Worm (Caenorhabditis elegans) whole organism, young adult: ENCODE results near the gene B0222.1.

Experiments used
- B0019.2 ChIP-seq: fragments of 200-800 bp; sonication (Bioruptor generic); conservative IDR thresholded peaks from 2 replicates; pipeline ENCODE4 v1.3.6; 2022; ENCODE audit warnings: missing genetic modification reagents, missing genetic modification characterization, missing compliant biosample characterization
- C17E4.6 ChIP-seq: fragments of 200-800 bp; sonication (Bioruptor generic); IDR thresholded peaks from 2 replicates; pipeline ENCODE4 v1.3.6; 2022; ENCODE audit warnings: missing genetic modification reagents, missing genetic modification characterization, missing compliant biosample characterization
- F22D6.2 ChIP-seq: sonication (generic microtip); optimal IDR thresholded peaks from 2 replicates; lab custom pipeline; 2016; ENCODE audit warnings: mild to moderate bottlenecking, missing genetic modification characterization, missing compliant biosample characterization
- F57C9.4 ChIP-seq: sonication (generic microtip); optimal IDR thresholded peaks from 2 replicates; lab custom pipeline; 2017; ENCODE audit warnings: mild to moderate bottlenecking, missing genetic modification characterization, missing compliant biosample characterization
- K12H6.12 ChIP-seq: fragments of 200-800 bp; sonication (Bioruptor generic); optimal IDR thresholded peaks from 2 replicates; lab custom pipeline; 2018; ENCODE audit warnings: mild to moderate bottlenecking, missing genetic modification characterization, missing compliant biosample characterization
- T07F8.4 ChIP-seq: sonication (generic microtip); optimal IDR thresholded peaks from 2 replicates; lab custom pipeline; 2016; ENCODE audit warnings: mild to moderate bottlenecking, missing genetic modification characterization, moderate library complexity, missing compliant biosample characterization
- T26A5.8 ChIP-seq: sonication (generic microtip); optimal IDR thresholded peaks from 2 replicates; lab custom pipeline; 2016; ENCODE audit warnings: missing genetic modification characterization, missing compliant biosample characterization
- Y53G8AR.9 ChIP-seq: fragments of 200-800 bp; sonication (Bioruptor generic); conservative IDR thresholded peaks from 2 replicates; pipeline ENCODE4 v1.3.6; 2022; ENCODE audit warnings: missing genetic modification reagents, missing genetic modification characterization, missing compliant biosample characterization
- Y56A3A.18 ChIP-seq: fragments of 200-800 bp; sonication (Bioruptor generic); IDR thresholded peaks from 2 replicates; pipeline ENCODE4 v1.3.6; 2022; ENCODE audit warnings: missing genetic modification reagents, missing genetic modification characterization, missing compliant biosample characterization
- ZK185.1 ChIP-seq: sonication (generic microtip); optimal IDR thresholded peaks from 2 replicates; lab custom pipeline; 2016; ENCODE audit warnings: mild to moderate bottlenecking, missing genetic modification characterization, missing compliant biosample characterization; ENCODE audit not compliant: poor library complexity, severe bottlenecking
- akir-1 ChIP-seq: fragments of 200-800 bp; sonication (Bioruptor generic); optimal IDR thresholded peaks from 2 replicates; lab custom pipeline; 2018; ENCODE audit warnings: mild to moderate bottlenecking, missing genetic modification characterization, moderate library complexity, missing compliant biosample characterization
- ama-1 ChIP-seq, 3 experiments: fragments of 150-350 bp in 1 of 3; sonication (generic microtip) in 2 of 3; optimal IDR thresholded peaks; 2 replicates each; lab custom pipeline; 2014 to 2018; ENCODE audit warnings: missing biosample characterization in 2 of 3, missing genetic modification characterization in 2 of 3, missing genetic modification reagents in 2 of 3
- aptf-2 ChIP-seq: fragments of 200-800 bp; sonication (Bioruptor generic); conservative IDR thresholded peaks from 2 replicates; pipeline ENCODE4 v1.3.6; 2022; ENCODE audit warnings: missing genetic modification reagents, missing genetic modification characterization, missing compliant biosample characterization
- attf-5 ChIP-seq: fragments of 200-800 bp; sonication (Bioruptor generic); optimal IDR thresholded peaks from 2 replicates; lab custom pipeline; 2018; ENCODE audit warnings: mild to moderate bottlenecking, missing genetic modification characterization, missing compliant biosample characterization
- bed-2 ChIP-seq: fragments of 200-800 bp; sonication (Bioruptor generic); IDR thresholded peaks from 2 replicates; pipeline ENCODE4 v1.3.6; 2022; ENCODE audit warnings: missing genetic modification reagents, missing genetic modification characterization, missing compliant biosample characterization
- efl-1 ChIP-seq: fragments of 150-350 bp; optimal IDR thresholded peaks from 2 replicates; lab custom pipeline; 2014; ENCODE audit warnings: missing biosample characterization, missing genetic modification reagents, missing genetic modification characterization
- egrh-3 ChIP-seq: fragments of 200-800 bp; sonication (Bioruptor generic); IDR thresholded peaks from 2 replicates; pipeline ENCODE4 v1.3.6; 2022; ENCODE audit warnings: missing genetic modification reagents, missing genetic modification characterization, missing compliant biosample characterization
- ekl-4 ChIP-seq: fragments of 200-800 bp; sonication (Bioruptor generic); IDR thresholded peaks from 2 replicates; pipeline ENCODE4 v1.3.6; 2022; ENCODE audit warnings: missing genetic modification reagents, missing genetic modification characterization, missing compliant biosample characterization
- lag-1 ChIP-seq: fragments of 200-800 bp; sonication (Bioruptor generic); IDR thresholded peaks from 2 replicates; pipeline ENCODE4 v1.3.6; 2022; ENCODE audit warnings: missing genetic modification reagents, missing genetic modification characterization, missing compliant biosample characterization
- lin-54 ChIP-seq: fragments of 200-800 bp; sonication (Bioruptor generic); optimal IDR thresholded peaks from 2 replicates; lab custom pipeline; 2018; ENCODE audit warnings: mild to moderate bottlenecking, missing genetic modification characterization, missing compliant biosample characterization
- lir-1 ChIP-seq: fragments of 200-800 bp; sonication (Bioruptor generic); conservative IDR thresholded peaks from 2 replicates; pipeline ENCODE4 v1.3.6; 2022; ENCODE audit warnings: missing genetic modification reagents, missing genetic modification characterization, missing compliant biosample characterization
- lsl-1 ChIP-seq: fragments of 200-800 bp; sonication (Bioruptor generic); optimal IDR thresholded peaks from 2 replicates; lab custom pipeline; 2018; ENCODE audit warnings: mild to moderate bottlenecking, missing genetic modification characterization, moderate library complexity, missing compliant biosample characterization
- mcd-1 ChIP-seq: fragments of 200-800 bp; sonication (Bioruptor generic); IDR thresholded peaks from 2 replicates; pipeline ENCODE4 v1.3.6; 2022; ENCODE audit warnings: missing genetic modification reagents, missing genetic modification characterization, missing compliant biosample characterization
- mel-28 ChIP-seq: sonication (generic microtip); optimal IDR thresholded peaks from 2 replicates; lab custom pipeline; 2016; ENCODE audit warnings: borderline replicate concordance, mild to moderate bottlenecking, missing genetic modification characterization, missing compliant biosample characterization
- nfya-1 ChIP-seq: sonication (generic microtip); optimal IDR thresholded peaks from 2 replicates; lab custom pipeline; 2017; ENCODE audit warnings: antibody characterized with exemption, missing compliant biosample characterization, missing genetic modification characterization, borderline replicate concordance; ENCODE audit not compliant: insufficient read depth
- nfya-2 ChIP-seq: fragments of 200-800 bp; sonication (Bioruptor generic); IDR thresholded peaks from 2 replicates; pipeline ENCODE4 v1.3.6; 2022; ENCODE audit warnings: missing genetic modification reagents, missing genetic modification characterization, missing compliant biosample characterization
- nfyb-1 ChIP-seq: fragments of 200-800 bp; sonication (Bioruptor generic); IDR thresholded peaks from 2 replicates; pipeline ENCODE4 v1.3.6; 2022; ENCODE audit warnings: missing genetic modification reagents, missing genetic modification characterization, missing compliant biosample characterization
- nhr-179 ChIP-seq: sonication (generic microtip); optimal IDR thresholded peaks from 2 replicates; lab custom pipeline; 2016; ENCODE audit warnings: mild to moderate bottlenecking, missing genetic modification characterization, missing compliant biosample characterization
- nhr-27 ChIP-seq: fragments of 200-800 bp; sonication (Bioruptor generic); optimal IDR thresholded peaks from 2 replicates; lab custom pipeline; 2018; ENCODE audit warnings: mild to moderate bottlenecking, missing genetic modification characterization, moderate library complexity, missing compliant biosample characterization
- rcor-1 ChIP-seq: fragments of 200-800 bp; sonication (Bioruptor generic); IDR thresholded peaks from 2 replicates; pipeline ENCODE4 v1.3.6; 2022; ENCODE audit warnings: missing genetic modification reagents, missing genetic modification characterization, missing compliant biosample characterization
- sdz-38 ChIP-seq: sonication (generic microtip); optimal IDR thresholded peaks from 2 replicates; lab custom pipeline; 2016; ENCODE audit warnings: missing genotype, missing genetic modification characterization, missing compliant biosample characterization
- snpc-4 ChIP-seq, 5 experiments: fragments of 150-350 bp in 1 of 5; sonication (generic microtip) in 4 of 5; optimal IDR thresholded peaks; 2 replicates each; lab custom pipeline; 2014 to 2018; ENCODE audit warnings: missing genetic modification characterization in 5 of 5, missing biosample characterization in 3 of 5, antibody characterized with exemption in 2 of 5, mild to moderate bottlenecking in 2 of 5, missing compliant biosample characterization in 2 of 5, missing genotype in 2 of 5, moderate library complexity in 2 of 5, missing genetic modification reagents in 1 of 5
- somi-1 ChIP-seq: fragments of 200-800 bp; sonication (Bioruptor generic); optimal IDR thresholded peaks from 2 replicates; lab custom pipeline; 2018; ENCODE audit warnings: mild to moderate bottlenecking, missing genetic modification characterization, missing compliant biosample characterization
- tbp1 ChIP-seq: fragments of 200-800 bp; sonication (Bioruptor generic); optimal IDR thresholded peaks from 2 replicates; lab custom pipeline; 2018; ENCODE audit warnings: mild to moderate bottlenecking, missing genetic modification characterization, missing compliant biosample characterization
- unc-130 ChIP-seq: sonication (generic microtip); optimal IDR thresholded peaks from 2 replicates; lab custom pipeline; 2016; ENCODE audit warnings: missing genetic modification reagents, missing genetic modification characterization, missing compliant biosample characterization
- ztf-18 ChIP-seq: sonication (generic microtip); optimal IDR thresholded peaks from 2 replicates; lab custom pipeline; 2016; ENCODE audit warnings: missing genotype, mild to moderate bottlenecking, missing genetic modification characterization, missing compliant biosample characterization
- ztf-26 ChIP-seq: sonication (generic microtip); optimal IDR thresholded peaks from 2 replicates; lab custom pipeline; 2017; ENCODE audit warnings: missing genetic modification characterization, missing compliant biosample characterization
- ztf-28 ChIP-seq: fragments of 200-800 bp; sonication (Bioruptor generic); IDR thresholded peaks from 2 replicates; pipeline ENCODE4 v1.3.6; 2022; ENCODE audit warnings: missing genetic modification reagents, missing genetic modification characterization, missing compliant biosample characterization
- ztf-3 ChIP-seq: fragments of 200-800 bp; sonication (Bioruptor generic); optimal IDR thresholded peaks from 2 replicates; lab custom pipeline; 2018; ENCODE audit warnings: mild to moderate bottlenecking, missing genetic modification characterization, missing compliant biosample characterization
- ztf-6 ChIP-seq: fragments of 200-800 bp; sonication (Bioruptor generic); IDR thresholded peaks from 2 replicates; pipeline ENCODE4 v1.3.6; 2022; ENCODE audit warnings: missing genetic modification reagents, missing genetic modification characterization, missing compliant biosample characterization

Gene B0222.1

DNA sequence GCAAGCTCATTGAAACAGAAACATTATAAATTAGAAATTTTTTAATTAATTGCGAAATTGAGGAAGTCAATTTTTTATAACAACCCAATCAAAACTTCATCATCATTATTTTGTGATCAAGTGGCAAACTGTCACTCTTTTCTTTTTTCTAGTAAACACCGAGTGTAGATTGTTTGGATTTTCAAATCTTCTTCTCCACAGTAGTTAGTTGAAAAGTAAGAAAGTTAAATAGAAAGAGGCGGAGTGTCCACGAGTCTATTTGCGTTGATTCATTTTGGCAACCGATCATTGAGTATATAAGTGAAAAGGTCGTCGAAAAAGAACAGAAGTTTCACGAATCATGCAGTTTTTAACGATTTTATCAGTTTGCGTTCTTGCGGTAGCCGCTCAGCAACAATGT lies 24.8 kb upstream of the B0222.1 start, which contains the start of gene pqn-31:
Gene pqn-31 (plus strand): TSS at position 301 of the 400 bp plus-strand sequence.
- TF ChIP-seq bed-2 (GFP tag; lab: Robert Waterston, UW) (no peak), attf-5 (GFP tag; lab: Kevin White, UChicago) (no peak), mcd-1 (GFP tag; lab: Robert Waterston, UW) (no peak), somi-1 (GFP tag; lab: Kevin White, UChicago) (no peak), snpc-4 (GFP tag; optimal IDR thresholded peaks at IDR 0.05; lab: Kevin White, UChicago) (no peak), snpc-4 (tag; optimal IDR thresholded peaks at IDR 0.05; lab: Kevin White, UChicago) (no peak), Y53G8AR.9 (GFP tag; lab: Robert Waterston, UW) (no peak), nhr-27 (no peak), F22D6.2 (tag; lab: Kevin White, UChicago) (no peak), ztf-28 (no peak)

- no peak for TF ChIP-seq Y56A3A.18
- no peak for TF ChIP-seq ZK185.1 (tag; lab: Kevin White, UChicago)
Measured at ce11 chrV:9111957-9112356, 22.1 kb upstream of the B0222.1 start.

DNA sequence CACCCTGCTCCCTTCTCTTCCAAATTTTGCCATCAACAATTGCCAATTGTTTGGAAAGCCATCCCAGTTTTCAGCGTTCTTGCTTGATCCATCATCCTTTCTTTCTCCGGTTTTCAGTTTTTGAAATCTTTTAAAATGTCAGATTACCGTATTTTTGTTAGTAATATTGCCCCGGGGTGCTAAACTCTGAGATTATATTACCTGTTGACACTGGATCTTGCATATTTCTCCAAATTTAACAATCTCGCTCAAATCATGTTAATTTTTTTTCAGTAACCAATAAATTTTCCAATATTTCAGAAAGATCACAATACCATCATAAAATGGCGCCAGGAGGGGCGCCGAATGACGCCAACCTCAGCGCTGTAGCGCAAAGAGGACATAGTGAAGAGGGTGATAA lies 21.6 kb upstream of the B0222.1 start, which contains the start of gene F21C10.7:
Gene F21C10.7 (plus strand): TSS at position 301 of the 400 bp plus-strand sequence.
- TF ChIP-seq F57C9.4 = no peak
- TF ChIP-seq nfya-1 (tag; lab: Kevin White, UChicago) = no peak
- TF ChIP-seq ztf-26 (tag; lab: Kevin White, UChicago) = no peak
- no peak for TF ChIP-seq lin-54 (GFP tag; lab: Kevin White, UChicago)
- TF ChIP-seq sdz-38 (tag; lab: Kevin White, UChicago) = no peak
- no peak for TF ChIP-seq B0019.2
- no peak for TF ChIP-seq ztf-6 (GFP tag; lab: Robert Waterston, UW)
- no peak for TF ChIP-seq F22D6.2 (tag; lab: Kevin White, UChicago)
- no peak for TF ChIP-seq unc-130 (GFP tag; lab: Kevin White, UChicago)
- TF ChIP-seq K12H6.12 (tag; lab: Kevin White, UChicago) = no peak
- no peak for TF ChIP-seq aptf-2 (GFP tag; lab: Robert Waterston, UW)
- TF ChIP-seq T07F8.4 (tag; lab: Kevin White, UChicago) = no peak
- no peak for TF ChIP-seq akir-1

DNA sequence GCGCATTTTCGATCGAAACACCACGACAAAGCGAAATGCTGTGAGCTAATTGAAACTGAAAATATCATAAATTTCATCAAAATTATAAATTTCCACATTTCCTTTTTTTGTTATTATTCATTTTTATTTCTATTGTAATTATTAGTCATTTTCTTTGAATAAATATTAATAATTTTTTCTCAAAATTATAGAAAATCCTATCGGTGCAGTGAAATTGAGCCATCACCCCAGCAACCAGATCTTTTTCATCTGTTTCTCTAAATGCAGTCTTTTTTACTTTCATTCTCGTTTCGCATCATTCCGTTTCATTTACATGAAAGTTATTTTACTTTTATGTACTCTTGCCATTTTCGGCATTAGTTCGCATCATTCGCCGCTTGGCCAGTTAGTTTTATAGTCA lies 12.1 kb upstream of the B0222.1 start, which contains the start of gene F21C10.13:
Gene F21C10.13 (plus strand): TSS at position 301 of the 400 bp plus-strand sequence.
- TF ChIP-seq rcor-1 (GFP tag; lab: Robert Waterston, UW) (no peak), lag-1 (GFP tag; lab: Robert Waterston, UW) (no peak), ama-1 (optimal IDR thresholded peaks at IDR 0.05; lab: Kevin White, UChicago) (no peak), ama-1 (GFP tag; optimal IDR thresholded peaks at IDR 0.05; lab: Kevin White, UChicago) (no peak), tbp1 (GFP tag; lab: Kevin White, UChicago) (no peak), egrh-3 (no peak), F57C9.4 (no peak), C17E4.6 (no peak), nfya-2 (no peak), Y53G8AR.9 (GFP tag; lab: Robert Waterston, UW) (no peak), aptf-2 (GFP tag; lab: Robert Waterston, UW) (no peak), lsl-1 (no peak)

- no peak for TF ChIP-seq C17E4.6
- TF ChIP-seq T26A5.8 (tag; lab: Kevin White, UChicago) = no peak
- no peak for TF ChIP-seq lir-1 (GFP tag; lab: Robert Waterston, UW)
- no peak for TF ChIP-seq ama-1 (optimal IDR thresholded peaks at IDR 0.05; lab: Kevin White, UChicago)
- no peak for TF ChIP-seq ama-1 (GFP tag; optimal IDR thresholded peaks at IDR 0.05; lab: Kevin White, UChicago)
- TF ChIP-seq ztf-18 (tag; lab: Kevin White, UChicago) = no peak
- TF ChIP-seq rcor-1 (GFP tag; lab: Robert Waterston, UW) = no peak
- no peak for TF ChIP-seq ekl-4 (GFP tag; lab: Robert Waterston, UW)
- TF ChIP-seq ztf-3 = no peak
- no peak for TF ChIP-seq K12H6.12 (tag; lab: Kevin White, UChicago)
- no peak for TF ChIP-seq ztf-26 (tag; lab: Kevin White, UChicago)
- TF ChIP-seq nhr-27 = no peak
- no peak for TF ChIP-seq efl-1 (GFP tag; lab: Kevin White, UChicago)
- no peak for TF ChIP-seq mel-28 (tag; lab: Kevin White, UChicago)
- TF ChIP-seq nhr-179 (tag; lab: Kevin White, UChicago) = no peak
- TF ChIP-seq nfyb-1 (GFP tag; lab: Robert Waterston, UW) = no peak
- TF ChIP-seq somi-1 (GFP tag; lab: Kevin White, UChicago) = no peak
Measured at ce11 chrV:9123186-9123585, 10.9 kb upstream of the B0222.1 start, which contains the start of gene F21C10.11. Gene F21C10.11 (plus strand): TSS chrV:9123486.
